Worm (Caenorhabditis elegans): ENCODE data around the gene nspb-12.

Gene nspb-12

ce11 chrIII:5568679-5569078, at the start of gene nspb-12:
Gene nspb-12 (minus strand): TSS chrIII:5568779.
- TF ChIP-seq ama-1 (optimal IDR thresholded peaks at IDR 0.05) (no peak), ceh-13 (GFP tag; optimal IDR thresholded peaks at IDR 0.05) (no peak), sea-1 (GFP tag; conservative IDR thresholded peaks at IDR 0.05) (no peak), tra-4 (tag; optimal IDR thresholded peaks at IDR 0.05) (no peak), flt-1 (GFP tag; IDR thresholded peaks at IDR 0.05) (no peak), tbx-11 (GFP tag; IDR thresholded peaks at IDR 0.05) (no peak), hnd-1 (tag; optimal IDR thresholded peaks at IDR 0.05) (no peak), B0310.2 (tag; optimal IDR thresholded peaks at IDR 0.05) (no peak), hmg-4 (GFP tag; optimal IDR thresholded peaks at IDR 0.05) (no peak), pes-1 (GFP tag; IDR thresholded peaks at IDR 0.05) (no peak), ets-7 (tag; optimal IDR thresholded peaks at IDR 0.05) (no peak), tbx-37 (GFP tag; conservative IDR thresholded peaks at IDR 0.05) (no peak), F13C5.2 (tag; optimal IDR thresholded peaks at IDR 0.05) (no peak), aly-1 (tag; optimal IDR thresholded peaks at IDR 0.05) (no peak), hmbx-1 (tag; optimal IDR thresholded peaks at IDR 0.05) (no peak), scrt-1 (GFP tag; IDR thresholded peaks at IDR 0.05) (no peak), ceh-36 (tag; optimal IDR thresholded peaks at IDR 0.05) (no peak)

DNA sequence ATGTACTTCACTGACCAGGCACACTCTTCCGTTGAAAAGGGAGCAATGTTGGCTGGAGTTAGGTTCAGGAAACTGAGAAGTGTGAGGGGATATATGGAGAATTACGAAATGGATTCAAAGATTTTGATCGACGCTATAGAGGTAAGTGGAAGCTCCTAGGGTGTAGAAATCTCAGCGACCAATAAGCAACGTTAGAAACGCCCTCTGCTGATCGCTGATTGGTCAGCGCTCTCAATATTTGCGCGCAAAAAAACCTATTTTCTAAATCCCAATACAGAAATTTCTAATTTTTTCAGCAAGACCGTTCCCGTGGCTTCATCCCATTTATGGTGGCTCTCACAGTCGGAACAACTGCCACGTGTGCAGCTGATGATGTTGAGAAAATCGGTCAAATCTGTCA, 47.1 kb upstream of the nspb-12 start:
- no peak for TF ChIP-seq hmbx-1 (tag; optimal IDR thresholded peaks at IDR 0.05)
- no peak for TF ChIP-seq aly-1 (tag; optimal IDR thresholded peaks at IDR 0.05)
- no peak for TF ChIP-seq hnd-1 (tag; optimal IDR thresholded peaks at IDR 0.05)
- TF ChIP-seq ets-7 (tag; optimal IDR thresholded peaks at IDR 0.05), result no peak
- TF ChIP-seq ama-1 (optimal IDR thresholded peaks at IDR 0.05), result no peak
- TF ChIP-seq flt-1 (GFP tag; IDR thresholded peaks at IDR 0.05), result no peak
- no peak for TF ChIP-seq B0310.2 (tag; optimal IDR thresholded peaks at IDR 0.05)

- TF ChIP-seq hmg-4 (GFP tag; optimal IDR thresholded peaks at IDR 0.05), result no peak
- TF ChIP-seq ama-1 (optimal IDR thresholded peaks at IDR 0.05), result no peak
- no peak for TF ChIP-seq hnd-1 (tag; optimal IDR thresholded peaks at IDR 0.05)
- TF ChIP-seq ets-7 (tag; optimal IDR thresholded peaks at IDR 0.05), result no peak
- no peak for TF ChIP-seq sea-1 (GFP tag; conservative IDR thresholded peaks at IDR 0.05)
Observed at ce11 chrIII:5614648-5615047, 46.1 kb upstream of the nspb-12 start, which contains the start of gene basl-1. Gene basl-1 (plus strand): TSS chrIII:5614948.

ce11 chrIII:5611604-5612324, 43.2 kb upstream of the nspb-12 start, which contains the start of gene bas-1:
Gene bas-1 (plus strand): TSS chrIII:5612274.
- TF ChIP-seq ceh-13 (GFP tag; optimal IDR thresholded peaks at IDR 0.05) (no peak), hmbx-1 (tag; optimal IDR thresholded peaks at IDR 0.05) (no peak)

DNA sequence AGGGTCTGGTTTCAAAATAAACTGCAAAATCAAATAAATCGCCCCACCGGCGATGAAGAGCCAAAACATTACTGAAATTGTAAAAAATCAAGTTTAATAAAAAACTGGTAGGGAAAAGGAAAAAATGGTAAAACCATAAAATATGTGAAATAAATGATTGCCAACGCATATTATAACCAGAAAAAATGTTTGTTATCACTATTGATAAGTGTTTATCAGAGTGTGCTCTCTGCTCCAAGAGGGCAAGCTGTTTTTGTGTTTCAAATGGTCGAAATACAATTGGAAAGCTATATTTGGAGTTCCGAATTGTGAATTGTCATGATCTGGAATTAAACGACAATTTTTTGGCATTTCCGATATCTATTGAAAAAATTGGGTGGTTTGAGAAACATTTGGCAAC, 41.7 kb upstream of the nspb-12 start, which contains the start of gene C05D2.8:
Gene C05D2.8 (minus strand): TSS at position 71 of the 400 bp plus-strand sequence.
- TF ChIP-seq F13C5.2 (tag; optimal IDR thresholded peaks at IDR 0.05) (no peak), ceh-36 (tag; optimal IDR thresholded peaks at IDR 0.05) (no peak), aly-1 (tag; optimal IDR thresholded peaks at IDR 0.05) (no peak), tra-4 (tag; optimal IDR thresholded peaks at IDR 0.05) (no peak), pes-1 (GFP tag; IDR thresholded peaks at IDR 0.05) (no peak), hmg-4 (GFP tag; optimal IDR thresholded peaks at IDR 0.05) (no peak), tbx-37 (GFP tag; conservative IDR thresholded peaks at IDR 0.05) (no peak), flt-1 (GFP tag; IDR thresholded peaks at IDR 0.05) (no peak), ama-1 (optimal IDR thresholded peaks at IDR 0.05) (no peak), hnd-1 (tag; optimal IDR thresholded peaks at IDR 0.05) (no peak), ets-7 (tag; optimal IDR thresholded peaks at IDR 0.05) (no peak), ceh-13 (GFP tag; optimal IDR thresholded peaks at IDR 0.05) (no peak), tbx-11 (GFP tag; IDR thresholded peaks at IDR 0.05) (no peak)

ce11 chrIII:5604080-5604479, 35.5 kb upstream of the nspb-12 start, which contains the start of gene xnd-1:
Gene xnd-1 (plus strand): TSS chrIII:5604460.
- TF ChIP-seq ama-1 (optimal IDR thresholded peaks at IDR 0.05) (no peak), B0310.2 (tag; optimal IDR thresholded peaks at IDR 0.05) (no peak), tbx-11 (GFP tag; IDR thresholded peaks at IDR 0.05) (no peak), tbx-37 (GFP tag; conservative IDR thresholded peaks at IDR 0.05) (no peak), flt-1 (GFP tag; IDR thresholded peaks at IDR 0.05) (no peak), ceh-36 (tag; optimal IDR thresholded peaks at IDR 0.05) (no peak), ets-7 (tag; optimal IDR thresholded peaks at IDR 0.05) (no peak), scrt-1 (GFP tag; IDR thresholded peaks at IDR 0.05) (no peak), aly-1 (tag; optimal IDR thresholded peaks at IDR 0.05) (no peak), hnd-1 (tag; optimal IDR thresholded peaks at IDR 0.05) (no peak), tra-4 (tag; optimal IDR thresholded peaks at IDR 0.05) (no peak), sea-1 (GFP tag; conservative IDR thresholded peaks at IDR 0.05) (no peak), pes-1 (GFP tag; IDR thresholded peaks at IDR 0.05) (no peak), F13C5.2 (tag; optimal IDR thresholded peaks at IDR 0.05) (no peak), hmbx-1 (tag; optimal IDR thresholded peaks at IDR 0.05) (no peak), hmg-4 (GFP tag; optimal IDR thresholded peaks at IDR 0.05) (no peak), ceh-13 (GFP tag; optimal IDR thresholded peaks at IDR 0.05) (no peak)

- TF ChIP-seq hnd-1 (tag; optimal IDR thresholded peaks at IDR 0.05) (no peak), hmg-4 (GFP tag; optimal IDR thresholded peaks at IDR 0.05) (peak; percentile 68), hmbx-1 (tag; optimal IDR thresholded peaks at IDR 0.05) (no peak), tbx-37 (GFP tag; conservative IDR thresholded peaks at IDR 0.05) (0 out of 2 replicates have a peak, but pooled peaks have one; percentile 33), ceh-13 (GFP tag; optimal IDR thresholded peaks at IDR 0.05) (no peak), F13C5.2 (tag; optimal IDR thresholded peaks at IDR 0.05) (peak; percentile 6), sea-1 (GFP tag; conservative IDR thresholded peaks at IDR 0.05) (no peak), ets-7 (tag; optimal IDR thresholded peaks at IDR 0.05) (peak; percentile 1)
Observed at ce11 chrIII:5603439-5603986, 34.9 kb upstream of the nspb-12 start, which contains the start of gene madf-11. Gene madf-11 (minus strand): TSS chrIII:5603489.
